Fruit fly (Drosophila melanogaster): Measurements from ENCODE around the gene CG31528.
A peak's percentile ranks its signal among the peaks of the same experiment; 100 is the strongest.

Gene CG31528

dm6 chr3R:4387490-4387889, 28.7 kb upstream of the CG31528 start, which contains the start of gene tub (continued):
- TF ChIP-seq ind (GFP tag; optimal IDR thresholded peaks at IDR 0.05): peak; percentile 43
- no peak for TF ChIP-seq CG11560 (tag; IDR thresholded peaks at IDR 0.05)
- TF ChIP-seq CG8944 (GFP tag; optimal IDR thresholded peaks at IDR 0.05): peak; percentile 22
- peak; percentile 7 for TF ChIP-seq CG1602 (GFP tag; optimal IDR thresholded peaks at IDR 0.05)
- TF ChIP-seq Adf1 (GFP tag; IDR thresholded peaks at IDR 0.05): peak; percentile 69
- no peak for TF ChIP-seq CG43689 (GFP tag; IDR thresholded peaks at IDR 0.05)
- peak; percentile 25 for TF ChIP-seq zfh2 (GFP tag; optimal IDR thresholded peaks at IDR 0.05)
- TF ChIP-seq CG2116 (GFP tag; optimal IDR thresholded peaks at IDR 0.05): peak; percentile 36
- peak; percentile 8 for TF ChIP-seq NK7.1 (GFP tag; optimal IDR thresholded peaks at IDR 0.05)
- TF ChIP-seq Nf-YB (GFP tag; optimal IDR thresholded peaks at IDR 0.05): peak; percentile 18
- TF ChIP-seq CG32532 (GFP tag; IDR thresholded peaks at IDR 0.05): peak; percentile 62
- peak; percentile 34 for TF ChIP-seq CG4424 (GFP tag; optimal IDR thresholded peaks at IDR 0.05)
- TF ChIP-seq emc (GFP tag; optimal IDR thresholded peaks at IDR 0.05): peak; percentile 1
- TF ChIP-seq unc-4 (GFP tag; IDR thresholded peaks at IDR 0.05; ENCODE audit: partially characterized antibody): 0 out of 2 replicates have a peak, but pooled peaks have one; percentile 22
- TF ChIP-seq CG7372 (GFP tag; IDR thresholded peaks at IDR 0.05): peak; percentile 29; the same call in 1 of the 2 replicates
- TF ChIP-seq az2 (GFP tag; optimal IDR thresholded peaks at IDR 0.05): peak; percentile 35
- no peak for TF ChIP-seq oc (tag; optimal IDR thresholded peaks at IDR 0.05)
- peak; percentile 60 for TF ChIP-seq B-H2 (GFP tag; optimal IDR thresholded peaks at IDR 0.05)
- peak; percentile 48 for TF ChIP-seq Hsf (GFP tag; optimal IDR thresholded peaks at IDR 0.05)
- peak; percentile 40 for TF ChIP-seq D19A (tag; optimal IDR thresholded peaks at IDR 0.05)
- peak; percentile 50 for TF ChIP-seq grau (tag; optimal IDR thresholded peaks at IDR 0.05)
- peak; percentile 13 for TF ChIP-seq nom (GFP tag; optimal IDR thresholded peaks at IDR 0.05)
- TF ChIP-seq lmd (GFP tag; IDR thresholded peaks at IDR 0.05): peak; percentile 38; the same call in 1 of the 2 replicates
- no peak for TF ChIP-seq CG42726 (GFP tag; IDR thresholded peaks at IDR 0.05; ENCODE audit: partially characterized antibody)
- peak; percentile 27; the same call in 1 of the 2 replicates for TF ChIP-seq bbx (GFP tag; IDR thresholded peaks at IDR 0.05; ENCODE audit: partially characterized antibody)
- peak in 1 of 3 experiments; percentile 13 for TF ChIP-seq Stat92E (GFP tag; optimal IDR thresholded peaks at IDR 0.05)
- TF ChIP-seq CG17328 (GFP tag; IDR thresholded peaks at IDR 0.05): 0 out of 2 replicates have a peak, but pooled peaks have one; percentile 26
- peak; percentile 6 for TF ChIP-seq CG7556 (GFP tag; optimal IDR thresholded peaks at IDR 0.05)
- TF ChIP-seq MESR4 (GFP tag; optimal IDR thresholded peaks at IDR 0.05): peak; percentile 85
- peak; percentile 31; the same call in 1 of the 2 replicates for TF ChIP-seq CG14441 (GFP tag; IDR thresholded peaks at IDR 0.05)
- TF ChIP-seq CoRest (tag; optimal IDR thresholded peaks at IDR 0.05): peak; percentile 49
- peak; percentile 6; the same call in 1 of the 2 replicates for TF ChIP-seq ara (GFP tag; IDR thresholded peaks at IDR 0.05)
- TF ChIP-seq phol (tag; optimal IDR thresholded peaks at IDR 0.05): peak; percentile 91
- no peak for TF ChIP-seq z (GFP tag; IDR thresholded peaks at IDR 0.05)
- peak; percentile 2 for TF ChIP-seq CG13775 (GFP tag; optimal IDR thresholded peaks at IDR 0.05)
- TF ChIP-seq CTCF (GFP tag; optimal IDR thresholded peaks at IDR 0.05): peak; percentile 84
- peak; percentile 8 for TF ChIP-seq CG9437 (GFP tag; optimal IDR thresholded peaks at IDR 0.05)
- TF ChIP-seq Abd-B (GFP tag; optimal IDR thresholded peaks at IDR 0.05): no peak
- TF ChIP-seq CG10979 (tag; optimal IDR thresholded peaks at IDR 0.05): peak; percentile 36
- TF ChIP-seq CG10267 (tag; optimal IDR thresholded peaks at IDR 0.05): peak; percentile 53
- peak; percentile 89 for TF ChIP-seq Med (GFP tag)
- TF ChIP-seq Mad (GFP tag; optimal IDR thresholded peaks at IDR 0.05): peak; percentile 40
- TF ChIP-seq cato (GFP tag; optimal IDR thresholded peaks at IDR 0.05; ENCODE audit: borderline replicate concordance): no peak
- peak; percentile 43 for TF ChIP-seq caup (GFP tag; optimal IDR thresholded peaks at IDR 0.05; ENCODE audit: severe bottlenecking)
- peak; percentile 44 for TF ChIP-seq CG18262 (tag; optimal IDR thresholded peaks at IDR 0.05)
- peak; percentile 39 for TF ChIP-seq twi (tag; optimal IDR thresholded peaks at IDR 0.05)
- no peak for TF ChIP-seq CG9215 (GFP tag; IDR thresholded peaks at IDR 0.05)
- TF ChIP-seq CG11695 (GFP tag; IDR thresholded peaks at IDR 0.05): no peak
- peak; percentile 94 for TF ChIP-seq MBD-R2 (GFP tag; IDR thresholded peaks at IDR 0.05)
- no peak for TF ChIP-seq CG16815 (GFP tag; optimal IDR thresholded peaks at IDR 0.05)
- no peak for TF ChIP-seq ham (GFP tag; IDR thresholded peaks at IDR 0.05)
